Worm (Caenorhabditis elegans): ENCODE measurements around the gene spp-2.

DNA sequence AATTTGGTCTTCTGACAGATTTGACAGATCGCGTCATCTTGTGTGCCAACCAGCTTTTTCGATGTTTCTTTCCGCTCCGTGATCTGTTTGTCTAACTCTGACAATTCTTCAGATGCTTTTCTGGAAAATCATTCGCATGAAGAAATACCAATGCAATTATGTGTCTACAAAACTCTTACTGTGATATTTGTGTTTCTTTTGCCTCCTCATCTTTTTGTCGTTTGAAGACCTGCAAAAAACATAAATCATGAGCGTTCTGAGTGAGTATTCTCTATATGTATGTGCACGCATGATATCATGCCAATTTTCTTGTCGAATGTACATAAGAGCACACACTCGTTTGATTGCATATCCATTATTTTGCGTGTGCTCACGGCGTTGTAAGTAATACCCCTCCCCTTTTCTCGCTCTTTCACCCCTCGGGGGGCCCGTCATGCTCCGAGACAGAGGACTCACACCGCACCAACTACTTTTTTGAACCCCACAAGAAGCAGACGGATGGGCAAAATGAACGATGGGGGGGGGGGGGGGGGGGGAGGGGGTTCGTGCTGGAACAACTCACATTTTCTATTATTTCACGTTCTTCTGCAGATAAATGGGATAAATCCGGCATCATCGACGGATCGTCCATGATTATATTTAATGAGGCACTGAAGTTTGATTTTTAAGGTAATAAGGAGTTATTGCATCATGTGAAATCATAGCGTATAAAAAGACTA is 36.8 kb downstream of the spp-2 start, which contains the start of gene unc-10:
- TF ChIP-seq ama-1 (optimal IDR thresholded peaks at IDR 0.05): no peak
- no peak for TF ChIP-seq scrt-1 (GFP tag; IDR thresholded peaks at IDR 0.05)
- no peak for TF ChIP-seq tbx-37 (GFP tag; conservative IDR thresholded peaks at IDR 0.05)
- no peak for TF ChIP-seq aly-1 (tag; optimal IDR thresholded peaks at IDR 0.05)
- TF ChIP-seq hmbx-1 (tag; optimal IDR thresholded peaks at IDR 0.05): no peak
- TF ChIP-seq pes-1 (GFP tag; IDR thresholded peaks at IDR 0.05): no peak
- no peak for TF ChIP-seq tbx-11 (GFP tag; IDR thresholded peaks at IDR 0.05)
- no peak for TF ChIP-seq ets-7 (tag; optimal IDR thresholded peaks at IDR 0.05)
- no peak for TF ChIP-seq ceh-13 (GFP tag; optimal IDR thresholded peaks at IDR 0.05)
- no peak for TF ChIP-seq flt-1 (GFP tag; IDR thresholded peaks at IDR 0.05)
